Fruit fly (Drosophila melanogaster) whole organism, wandering third instar larva: ENCODE measurements around the gene CG7945.

Experiments used
- GATAd ChIP-seq: sonication (Bioruptor generic); optimal IDR thresholded peaks from 2 replicates; lab custom pipeline; 2016; ENCODE audit warnings: missing biosample characterization, missing genetic modification characterization
- Jra ChIP-seq: sonication (Bioruptor generic); optimal IDR thresholded peaks from 2 replicates; lab custom pipeline; 2016; ENCODE audit warnings: missing biosample characterization, missing genetic modification characterization
- brk ChIP-seq: fragments of 200-800 bp; sonication (Bioruptor generic); optimal IDR thresholded peaks from 2 replicates; lab custom pipeline; 2016; ENCODE audit warnings: missing biosample characterization, mild to moderate bottlenecking, missing genetic modification characterization
- dsf ChIP-seq: sonication (Bioruptor generic); optimal IDR thresholded peaks from 2 replicates; lab custom pipeline; 2016; ENCODE audit warnings: missing biosample characterization, missing genetic modification characterization, borderline replicate concordance
- lola ChIP-seq: fragments of >200 bp; optimal IDR thresholded peaks from 2 replicates; lab custom pipeline; 2017; ENCODE audit warnings: missing biosample characterization, missing genetic modification characterization
- pan ChIP-seq: fragments of >200 bp; optimal IDR thresholded peaks from 2 replicates; lab custom pipeline; 2017
- psq ChIP-seq: fragments of 200-800 bp; sonication (Bioruptor generic); optimal IDR thresholded peaks from 3 replicates; lab custom pipeline; 2017; ENCODE audit warnings: missing biosample characterization, mild to moderate bottlenecking, missing genetic modification characterization, moderate library complexity
- rgr ChIP-seq: fragments of 200-800 bp; sonication (Bioruptor generic); optimal IDR thresholded peaks from 3 replicates; lab custom pipeline; 2016; ENCODE audit warnings: missing biosample characterization, mild to moderate bottlenecking, missing genetic modification characterization
- sv ChIP-seq: fragments of 200-800 bp; sonication (Bioruptor generic); optimal IDR thresholded peaks from 3 replicates; lab custom pipeline; 2016; ENCODE audit warnings: missing biosample characterization, missing genetic modification characterization
- usp ChIP-seq: fragments of >200 bp; optimal IDR thresholded peaks from 2 replicates; lab custom pipeline; 2017; ENCODE audit warnings: missing biosample characterization, missing genetic modification characterization

dm6 chr3L:15528096-15528495 lies 4.2 kb upstream of the CG7945 start, which contains the start of gene CG42728:
- TF ChIP-seq rgr (no peak), psq (GFP tag; lab: Kevin White, UChicago) (no peak), usp (no peak), GATAd (GFP tag; lab: Kevin White, UChicago) (no peak), brk (GFP tag; lab: Kevin White, UChicago) (no peak), Jra (GFP tag; lab: Kevin White, UChicago) (no peak), sv (GFP tag; lab: Kevin White, UChicago) (no peak), dsf (GFP tag; lab: Kevin White, UChicago) (no peak), lola (GFP tag; lab: Kevin White, UChicago) (no peak), pan (lab: Kevin White, UChicago) (no peak)
